Fruit fly (Drosophila melanogaster): Measurements from ENCODE around the gene TwdlP.

The TwdlP gene

DNA sequence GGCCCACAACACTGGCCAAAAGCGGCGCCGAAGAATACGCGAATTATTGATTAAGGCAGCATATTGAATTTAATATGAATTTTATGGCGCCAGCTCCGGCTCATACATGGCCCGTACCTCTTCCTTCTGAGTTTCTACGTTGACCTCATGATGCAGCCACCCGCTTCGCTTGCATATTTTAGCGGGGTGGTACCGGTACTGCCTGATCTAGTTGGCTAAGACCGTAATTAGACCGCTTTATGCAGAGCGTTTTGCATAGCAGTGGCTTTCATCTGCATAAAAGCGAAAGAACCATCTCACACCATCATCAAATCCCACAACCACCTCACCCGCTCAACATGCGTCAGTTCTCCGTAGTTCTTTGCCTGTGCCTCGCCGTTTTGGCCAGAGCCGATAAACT lies 8.5 kb upstream of the TwdlP start, which contains the start of gene TwdlJ:
Gene TwdlJ, plus strand, starts transcription at position 301 of the 400 bp plus-strand sequence.
- TF ChIP-seq D1 (tag; optimal IDR thresholded peaks at IDR 0.05), result no peak
- no peak for TF ChIP-seq rn (GFP tag; IDR thresholded peaks at IDR 0.05)
- no peak for TF ChIP-seq CG14655 (GFP tag; optimal IDR thresholded peaks at IDR 0.05)
- no peak for TF ChIP-seq Pif1B (GFP tag; optimal IDR thresholded peaks at IDR 0.05)
- TF ChIP-seq CG12605 (GFP tag; IDR thresholded peaks at IDR 0.05), result no peak
- TF ChIP-seq gl (tag; optimal IDR thresholded peaks at IDR 0.05), result no peak
- no peak for TF ChIP-seq EcR (GFP tag; optimal IDR thresholded peaks at IDR 0.05)
- no peak for TF ChIP-seq Pif1A (GFP tag; optimal IDR thresholded peaks at IDR 0.05)
- no peak for TF ChIP-seq CG32121 (GFP tag; IDR thresholded peaks at IDR 0.05)
- TF ChIP-seq CG17806 (tag; optimal IDR thresholded peaks at IDR 0.05), result no peak
- TF ChIP-seq Snoo (tag; optimal IDR thresholded peaks at IDR 0.05), result no peak
- no peak for TF ChIP-seq Ets98B (GFP tag; IDR thresholded peaks at IDR 0.05)
- no peak for TF ChIP-seq CG10348 (GFP tag; IDR thresholded peaks at IDR 0.05)
- TF ChIP-seq CG15710 (tag; optimal IDR thresholded peaks at IDR 0.05), result no peak
- TF ChIP-seq fd96Ca (GFP tag; IDR thresholded peaks at IDR 0.05), result no peak
- TF ChIP-seq CG8159 (tag; optimal IDR thresholded peaks at IDR 0.05), result no peak
- TF ChIP-seq CG13204 (GFP tag; optimal IDR thresholded peaks at IDR 0.05), result no peak
- TF ChIP-seq CG4496 (GFP tag; IDR thresholded peaks at IDR 0.05), result no peak
- no peak for TF ChIP-seq CG8301 (tag; optimal IDR thresholded peaks at IDR 0.05)

DNA sequence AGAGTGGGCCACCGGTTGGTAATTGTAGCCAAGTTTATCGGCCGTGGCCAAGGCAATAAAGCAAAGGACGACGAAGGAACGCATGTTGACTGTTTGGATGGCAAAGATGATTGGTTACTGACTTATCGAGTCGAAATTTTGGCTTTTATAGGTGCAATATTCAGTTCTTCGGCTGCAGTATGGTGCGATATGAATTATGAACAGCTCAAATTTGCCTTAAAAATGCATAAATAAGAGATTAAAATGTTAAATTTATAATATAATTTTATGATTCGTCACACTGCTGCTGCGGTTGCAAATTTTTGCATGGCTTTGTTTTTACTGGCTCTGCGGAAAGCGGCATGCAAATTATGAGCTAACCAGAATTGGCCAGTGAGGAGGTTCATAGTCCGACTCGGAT lies 7.5 kb upstream of the TwdlP start, which contains the start of gene TwdlK:
Gene TwdlK, minus strand, starts transcription at position 101 of the 400 bp plus-strand sequence.
- TF ChIP-seq rn (GFP tag; IDR thresholded peaks at IDR 0.05) (no peak), CG34367 (tag; optimal IDR thresholded peaks at IDR 0.05) (no peak), CG14655 (GFP tag; optimal IDR thresholded peaks at IDR 0.05) (no peak), CG17806 (tag; optimal IDR thresholded peaks at IDR 0.05) (no peak), EcR (GFP tag; optimal IDR thresholded peaks at IDR 0.05) (no peak), gl (tag; optimal IDR thresholded peaks at IDR 0.05) (no peak), CG8301 (tag; optimal IDR thresholded peaks at IDR 0.05) (no peak), Pif1B (GFP tag; optimal IDR thresholded peaks at IDR 0.05) (no peak), CG10348 (GFP tag; IDR thresholded peaks at IDR 0.05) (no peak), CG8159 (tag; optimal IDR thresholded peaks at IDR 0.05) (no peak), CG9948 (tag; optimal IDR thresholded peaks at IDR 0.05) (no peak), CG12605 (GFP tag; IDR thresholded peaks at IDR 0.05) (no peak), fd96Ca (GFP tag; IDR thresholded peaks at IDR 0.05) (no peak)

DNA sequence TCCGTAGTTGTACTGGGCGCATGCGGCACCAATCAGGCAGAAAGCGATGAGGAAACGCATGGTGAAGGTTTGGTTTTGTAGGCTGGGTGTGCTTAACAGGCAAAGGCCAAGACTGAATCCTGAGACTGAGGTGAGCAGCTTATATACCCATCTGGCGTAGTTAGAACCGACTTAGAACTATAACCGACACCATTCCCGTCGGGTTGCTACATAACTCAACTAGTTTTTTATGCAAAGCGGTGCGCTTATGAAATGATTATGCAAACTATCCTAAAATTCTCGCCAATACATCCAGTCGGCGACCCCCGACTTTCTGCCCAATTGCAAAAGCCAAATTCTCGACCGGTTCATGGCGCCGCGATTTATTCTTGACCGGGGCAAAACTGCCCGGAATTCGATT lies 5.5 kb upstream of the TwdlP start, which contains the start of gene TwdlO:
Gene TwdlO, minus strand, starts transcription at position 101 of the 400 bp plus-strand sequence.
- TF ChIP-seq fd96Ca (GFP tag; IDR thresholded peaks at IDR 0.05) (no peak), CG9948 (tag; optimal IDR thresholded peaks at IDR 0.05) (no peak), Ets98B (GFP tag; IDR thresholded peaks at IDR 0.05) (no peak), CG4496 (GFP tag; IDR thresholded peaks at IDR 0.05) (no peak), CG17806 (tag; optimal IDR thresholded peaks at IDR 0.05) (no peak), CG14655 (GFP tag; optimal IDR thresholded peaks at IDR 0.05) (no peak), gl (tag; optimal IDR thresholded peaks at IDR 0.05) (no peak), CG10348 (GFP tag; IDR thresholded peaks at IDR 0.05) (no peak), Pif1A (GFP tag; optimal IDR thresholded peaks at IDR 0.05) (no peak), rn (GFP tag; IDR thresholded peaks at IDR 0.05) (no peak), Pif1B (GFP tag; optimal IDR thresholded peaks at IDR 0.05) (no peak), CG34367 (tag; optimal IDR thresholded peaks at IDR 0.05) (no peak)

DNA sequence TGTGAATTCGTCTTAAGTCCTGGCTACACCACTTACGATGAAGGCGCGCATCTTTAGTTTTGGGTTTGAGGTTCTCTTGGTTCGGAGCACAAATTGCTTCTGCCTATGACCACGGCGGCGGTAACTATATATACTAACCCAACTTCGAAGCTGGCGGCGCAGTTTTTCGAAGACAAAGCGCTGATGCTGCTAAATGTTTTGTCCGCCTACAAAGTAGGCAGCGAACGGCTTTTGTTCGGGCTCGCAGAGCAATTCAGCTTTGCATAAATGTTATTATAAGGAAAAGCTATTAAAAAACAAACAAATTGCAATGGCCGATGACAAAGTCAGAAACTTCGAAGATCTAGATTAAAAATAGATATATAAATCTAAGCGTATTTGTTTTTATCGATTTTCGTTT lies 4.4 kb upstream of the TwdlP start, which contains the start of gene TwdlL:
Gene TwdlL, minus strand, starts transcription at position 101 of the 400 bp plus-strand sequence.
- TF ChIP-seq fd96Ca (GFP tag; IDR thresholded peaks at IDR 0.05), result no peak
- no peak for TF ChIP-seq CG4496 (GFP tag; IDR thresholded peaks at IDR 0.05)
- TF ChIP-seq CG32121 (GFP tag; IDR thresholded peaks at IDR 0.05), result no peak
- TF ChIP-seq gl (tag; optimal IDR thresholded peaks at IDR 0.05), result no peak
- TF ChIP-seq rn (GFP tag; IDR thresholded peaks at IDR 0.05), result no peak
- no peak for TF ChIP-seq EcR (GFP tag; optimal IDR thresholded peaks at IDR 0.05)
- TF ChIP-seq D1 (tag; optimal IDR thresholded peaks at IDR 0.05), result no peak

DNA sequence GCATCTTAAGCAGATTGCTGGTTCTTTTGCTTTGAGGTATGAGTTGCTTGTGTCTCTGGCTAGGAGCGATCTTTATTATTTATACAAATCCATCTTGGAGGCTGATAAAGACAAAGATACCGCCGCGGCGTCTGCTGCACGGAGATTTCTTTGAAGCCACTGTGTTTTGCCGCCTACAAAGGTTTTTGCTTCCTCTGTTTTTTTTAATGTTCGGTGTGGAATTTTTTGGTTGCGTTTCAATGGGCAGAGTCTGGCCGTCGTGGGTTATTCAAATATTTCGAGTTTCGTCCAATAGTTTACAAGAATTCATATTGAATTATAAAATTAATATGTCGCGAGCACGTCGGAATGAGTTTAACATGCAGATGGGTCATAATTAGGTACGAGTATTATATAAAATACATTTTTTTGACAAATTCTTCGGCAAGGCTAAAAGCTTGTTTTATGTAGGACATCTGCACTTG lies 2.4 kb upstream of the TwdlP start, which contains the start of gene TwdlB:
Gene TwdlB, minus strand, starts transcription at position 51 of the 464 bp plus-strand sequence.
- TF ChIP-seq Pif1B (GFP tag; optimal IDR thresholded peaks at IDR 0.05) (no peak), gl (tag; optimal IDR thresholded peaks at IDR 0.05) (no peak), Ets98B (GFP tag; IDR thresholded peaks at IDR 0.05) (no peak), CG8159 (tag; optimal IDR thresholded peaks at IDR 0.05) (no peak)

DNA sequence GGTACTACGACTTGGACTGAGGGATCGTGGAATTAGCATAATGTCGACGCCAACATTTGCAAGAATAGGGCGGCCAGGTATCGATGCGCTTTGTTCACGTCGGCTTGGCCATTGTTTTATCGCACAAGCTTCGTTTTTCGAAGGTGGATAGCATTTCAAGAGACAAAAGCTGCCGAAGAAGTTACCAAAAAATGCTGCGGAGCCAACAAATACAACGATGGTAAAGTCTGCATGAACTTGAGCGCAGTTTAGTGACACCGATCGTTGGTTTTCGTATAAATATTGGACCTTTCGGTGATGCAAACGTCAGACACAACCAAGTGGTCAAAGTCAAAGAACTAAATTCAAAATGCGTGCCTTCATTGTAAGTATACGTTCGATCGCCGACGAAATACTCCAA lies 2.3 kb downstream of the TwdlP start, which contains the start of gene TwdlM:
Gene TwdlM, plus strand, starts transcription at position 301 of the 400 bp plus-strand sequence.
- TF ChIP-seq fd96Ca (GFP tag; IDR thresholded peaks at IDR 0.05), result no peak
- TF ChIP-seq CG8301 (tag; optimal IDR thresholded peaks at IDR 0.05), result no peak
- no peak for TF ChIP-seq CG10348 (GFP tag; IDR thresholded peaks at IDR 0.05)
- TF ChIP-seq Pif1B (GFP tag; optimal IDR thresholded peaks at IDR 0.05), result no peak
- no peak for TF ChIP-seq CG15710 (tag; optimal IDR thresholded peaks at IDR 0.05)

DNA sequence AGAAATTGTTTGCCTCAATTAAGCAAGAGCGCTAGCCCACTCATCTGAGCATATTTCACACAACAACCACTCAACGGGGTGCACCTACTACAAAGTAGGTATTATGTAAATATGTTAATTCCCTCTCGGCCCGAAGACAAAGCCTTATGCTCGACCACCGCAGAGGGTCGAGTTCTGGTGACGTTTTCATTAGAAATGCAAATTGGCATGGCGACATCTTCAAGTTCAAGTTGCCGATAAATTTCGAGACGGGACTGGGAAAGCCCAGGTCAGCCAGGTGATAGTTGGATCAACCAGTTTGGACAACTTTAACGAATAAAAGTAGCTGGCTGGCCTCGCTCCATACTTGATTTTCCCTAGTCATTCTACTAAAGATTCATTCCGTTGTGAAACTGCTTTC lies 5.7 kb downstream of the TwdlP start:
- TF ChIP-seq Ets98B (GFP tag; IDR thresholded peaks at IDR 0.05) (no peak), fd96Ca (GFP tag; IDR thresholded peaks at IDR 0.05) (no peak), rn (GFP tag; IDR thresholded peaks at IDR 0.05) (no peak), EcR (GFP tag; optimal IDR thresholded peaks at IDR 0.05) (no peak), CG13204 (GFP tag; optimal IDR thresholded peaks at IDR 0.05) (no peak), CG8159 (tag; optimal IDR thresholded peaks at IDR 0.05) (no peak)
